Worm (Caenorhabditis elegans) whole organism, young adult: ENCODE data around the gene sra-6.

Source experiments
- B0035.1 ChIP-seq: sonication (generic microtip); optimal IDR thresholded peaks from 2 replicates; lab custom pipeline; 2016; ENCODE audit warnings: missing genetic modification characterization, mild to moderate bottlenecking, missing compliant biosample characterization, missing genotype, missing genetic modification reagents
- F39B2.1 ChIP-seq: fragments of 200-800 bp; sonication (Bioruptor generic); IDR thresholded peaks from 2 replicates; pipeline ENCODE4 v1.3.6; 2022; ENCODE audit warnings: missing genetic modification reagents, missing genetic modification characterization, missing compliant biosample characterization
- Y53G8AR.9 ChIP-seq: fragments of 200-800 bp; sonication (Bioruptor generic); conservative IDR thresholded peaks from 2 replicates; pipeline ENCODE4 v1.3.6; 2022; ENCODE audit warnings: missing genetic modification reagents, missing genetic modification characterization, missing compliant biosample characterization
- ama-1 ChIP-seq, 3 experiments: fragments of 150-350 bp in 1 of 3; sonication (generic microtip) in 2 of 3; optimal IDR thresholded peaks; 2 replicates each; lab custom pipeline; 2014 to 2018; ENCODE audit warnings: missing biosample characterization in 2 of 3, missing genetic modification characterization in 2 of 3, missing genetic modification reagents in 2 of 3
- attf-3 ChIP-seq: fragments of 200-800 bp; sonication (Bioruptor generic); conservative IDR thresholded peaks from 2 replicates; pipeline ENCODE4 v1.3.6; 2022; ENCODE audit warnings: missing genetic modification reagents, missing genetic modification characterization, missing compliant biosample characterization
- attf-6 ChIP-seq: fragments of 200-800 bp; sonication (Bioruptor generic); IDR thresholded peaks from 2 replicates; pipeline ENCODE4 v1.3.6; 2022; ENCODE audit warnings: missing genetic modification reagents, missing genetic modification characterization, missing compliant biosample characterization
- cebp-2 ChIP-seq: fragments of 200-800 bp; sonication (Bioruptor generic); IDR thresholded peaks from 2 replicates; pipeline ENCODE4 v1.3.6; 2022; ENCODE audit warnings: missing genetic modification characterization, missing compliant biosample characterization
- ceh-58 ChIP-seq: fragments of 200-800 bp; sonication (Bioruptor generic); IDR thresholded peaks from 2 replicates; pipeline ENCODE4 v1.3.6; 2022; ENCODE audit warnings: missing genetic modification characterization, missing compliant biosample characterization
- ceh-91 ChIP-seq: fragments of 200-800 bp; sonication (Bioruptor generic); IDR thresholded peaks from 2 replicates; pipeline ENCODE4 v1.3.6; 2022; ENCODE audit warnings: missing genetic modification reagents, missing genetic modification characterization, missing compliant biosample characterization
- dpff-1 ChIP-seq: sonication (generic microtip); optimal IDR thresholded peaks from 2 replicates; lab custom pipeline; 2017; ENCODE audit warnings: mild to moderate bottlenecking, missing genetic modification characterization, missing compliant biosample characterization
- hlh-26 ChIP-seq: fragments of 200-800 bp; sonication (Bioruptor generic); conservative IDR thresholded peaks from 2 replicates; pipeline ENCODE4 v1.3.6; 2022; ENCODE audit warnings: missing genetic modification reagents, missing genetic modification characterization, missing compliant biosample characterization
- hmg-20 ChIP-seq: fragments of 200-800 bp; sonication (Bioruptor generic); IDR thresholded peaks from 2 replicates; pipeline ENCODE4 v1.3.6; 2022; ENCODE audit warnings: missing genetic modification reagents, missing genetic modification characterization, missing compliant biosample characterization
- lin-40 ChIP-seq: sonication (generic microtip); optimal IDR thresholded peaks from 2 replicates; lab custom pipeline; 2016; ENCODE audit warnings: missing genetic modification characterization, mild to moderate bottlenecking, missing compliant biosample characterization, missing genotype, missing genetic modification reagents
- lin-54 ChIP-seq: fragments of 200-800 bp; sonication (Bioruptor generic); optimal IDR thresholded peaks from 2 replicates; lab custom pipeline; 2018; ENCODE audit warnings: mild to moderate bottlenecking, missing genetic modification characterization, missing compliant biosample characterization
- lir-1 ChIP-seq: fragments of 200-800 bp; sonication (Bioruptor generic); conservative IDR thresholded peaks from 2 replicates; pipeline ENCODE4 v1.3.6; 2022; ENCODE audit warnings: missing genetic modification reagents, missing genetic modification characterization, missing compliant biosample characterization
- lsl-1 ChIP-seq: fragments of 200-800 bp; sonication (Bioruptor generic); optimal IDR thresholded peaks from 2 replicates; lab custom pipeline; 2018; ENCODE audit warnings: mild to moderate bottlenecking, missing genetic modification characterization, moderate library complexity, missing compliant biosample characterization
- madf-10 ChIP-seq: sonication (generic microtip); optimal IDR thresholded peaks from 2 replicates; lab custom pipeline; 2016; ENCODE audit warnings: mild to moderate bottlenecking, missing genetic modification characterization, missing compliant biosample characterization
- madf-6 ChIP-seq: fragments of 200-800 bp; sonication (Bioruptor generic); IDR thresholded peaks from 2 replicates; pipeline ENCODE4 v1.3.6; 2022; ENCODE audit warnings: missing genetic modification reagents, missing genetic modification characterization, missing compliant biosample characterization
- mel-28 ChIP-seq: sonication (generic microtip); optimal IDR thresholded peaks from 2 replicates; lab custom pipeline; 2016; ENCODE audit warnings: borderline replicate concordance, mild to moderate bottlenecking, missing genetic modification characterization, missing compliant biosample characterization
- nfya-2 ChIP-seq: fragments of 200-800 bp; sonication (Bioruptor generic); IDR thresholded peaks from 2 replicates; pipeline ENCODE4 v1.3.6; 2022; ENCODE audit warnings: missing genetic modification reagents, missing genetic modification characterization, missing compliant biosample characterization
- nhr-120 ChIP-seq: fragments of 200-800 bp; sonication (Bioruptor generic); IDR thresholded peaks from 2 replicates; pipeline ENCODE4 v1.3.6; 2022; ENCODE audit warnings: missing genetic modification characterization, missing compliant biosample characterization
- nhr-179 ChIP-seq: sonication (generic microtip); optimal IDR thresholded peaks from 2 replicates; lab custom pipeline; 2016; ENCODE audit warnings: mild to moderate bottlenecking, missing genetic modification characterization, missing compliant biosample characterization
- pha-4 ChIP-seq: fragments of 150-350 bp; sonication (generic microtip); optimal IDR thresholded peaks from 2 replicates; lab custom pipeline; 2014; ENCODE audit warnings: missing biosample characterization, missing genetic modification reagents, missing genetic modification characterization
- rec-8 ChIP-seq, 2 experiments: sonication (generic microtip); optimal IDR thresholded peaks; 2 replicates each; lab custom pipeline; 2016; ENCODE audit warnings: mild to moderate bottlenecking in 2 of 2, missing genetic modification characterization in 2 of 2, missing genetic modification reagents in 2 of 2, missing genotype in 2 of 2, missing biosample characterization in 1 of 2, missing compliant biosample characterization in 1 of 2, moderate library complexity in 1 of 2
- sdz-38 ChIP-seq: sonication (generic microtip); optimal IDR thresholded peaks from 2 replicates; lab custom pipeline; 2016; ENCODE audit warnings: missing genotype, missing genetic modification characterization, missing compliant biosample characterization
- tlf-1 ChIP-seq: fragments of 200-800 bp; sonication (Bioruptor generic); optimal IDR thresholded peaks from 2 replicates; lab custom pipeline; 2018; ENCODE audit warnings: mild to moderate bottlenecking, missing genetic modification characterization, missing compliant biosample characterization
- unc-62 ChIP-seq: fragments of 150-350 bp; optimal IDR thresholded peaks from 2 replicates; lab custom pipeline; 2014; ENCODE audit warnings: missing biosample characterization, missing genetic modification reagents, missing genetic modification characterization
- xnd-1 ChIP-seq: sonication (generic microtip); optimal IDR thresholded peaks from 2 replicates; lab custom pipeline; 2016; ENCODE audit warnings: missing genotype, missing genetic modification reagents, missing genetic modification characterization, missing compliant biosample characterization

Gene sra-6

DNA sequence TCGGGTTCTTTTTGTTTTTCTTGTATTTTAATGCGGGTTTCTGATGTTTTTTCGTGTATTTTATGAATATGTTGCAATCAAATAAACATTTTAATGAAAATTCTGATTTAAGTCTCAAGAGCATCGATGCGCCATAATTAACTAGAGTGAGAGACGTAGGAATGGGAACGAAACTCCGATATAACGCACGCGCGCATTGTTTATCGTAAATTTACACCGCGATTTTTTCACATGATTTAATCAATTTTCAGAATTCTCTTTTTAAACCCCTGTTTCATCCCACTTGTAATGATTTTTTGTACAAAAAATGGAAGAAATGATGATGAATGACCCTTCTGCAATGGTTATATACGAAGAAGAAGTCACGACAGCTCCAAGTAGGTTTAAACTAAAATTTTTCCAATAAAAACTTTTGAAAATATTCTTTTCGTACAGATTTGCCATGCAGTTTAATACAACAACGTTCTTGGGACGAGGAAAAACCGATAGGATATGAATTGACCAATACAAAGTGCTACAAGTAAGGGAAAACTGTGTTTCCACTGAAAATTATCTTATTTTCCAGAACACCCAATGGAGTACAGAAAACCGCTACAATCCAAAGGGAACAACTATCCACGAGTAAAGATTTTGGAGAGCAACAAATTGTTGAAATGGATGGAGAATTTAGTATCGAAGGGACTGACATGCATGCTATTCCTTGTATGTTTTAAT lies 7.0 kb upstream of the sra-6 start, which contains the start of gene zfp-2:
zfp-2 (plus strand) TSS at position 214 of the 714 bp plus-strand sequence.
- TF ChIP-seq attf-3 (GFP tag; lab: Robert Waterston, UW) (peak; percentile 90), pha-4 (tag; lab: Kevin White, UChicago) (no peak)

DNA sequence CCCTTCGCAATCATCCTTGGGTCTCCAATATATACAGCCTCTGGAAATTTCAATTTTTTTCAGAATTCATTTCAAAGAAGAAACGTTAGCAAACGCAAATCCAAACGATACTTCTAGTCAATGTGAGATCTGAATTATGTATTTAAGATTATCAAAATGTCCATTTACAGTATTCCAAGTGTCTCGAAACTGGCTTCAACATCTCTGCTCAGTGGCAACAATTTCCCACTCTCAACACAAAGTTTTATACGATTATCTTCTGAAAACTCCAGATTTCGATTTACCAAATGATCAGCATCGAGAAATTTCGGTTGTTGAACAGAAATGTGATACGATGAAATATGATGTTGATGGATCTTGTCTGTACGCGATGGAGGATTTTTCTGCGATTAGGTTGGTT lies 6.0 kb upstream of the sra-6 start:
- no peak for TF ChIP-seq tlf-1
- no peak for TF ChIP-seq lin-40 (tag; lab: Kevin White, UChicago)
- no peak for TF ChIP-seq hmg-20 (GFP tag; lab: Robert Waterston, UW)
- TF ChIP-seq cebp-2 (GFP tag; lab: Robert Waterston, UW), result no peak

DNA sequence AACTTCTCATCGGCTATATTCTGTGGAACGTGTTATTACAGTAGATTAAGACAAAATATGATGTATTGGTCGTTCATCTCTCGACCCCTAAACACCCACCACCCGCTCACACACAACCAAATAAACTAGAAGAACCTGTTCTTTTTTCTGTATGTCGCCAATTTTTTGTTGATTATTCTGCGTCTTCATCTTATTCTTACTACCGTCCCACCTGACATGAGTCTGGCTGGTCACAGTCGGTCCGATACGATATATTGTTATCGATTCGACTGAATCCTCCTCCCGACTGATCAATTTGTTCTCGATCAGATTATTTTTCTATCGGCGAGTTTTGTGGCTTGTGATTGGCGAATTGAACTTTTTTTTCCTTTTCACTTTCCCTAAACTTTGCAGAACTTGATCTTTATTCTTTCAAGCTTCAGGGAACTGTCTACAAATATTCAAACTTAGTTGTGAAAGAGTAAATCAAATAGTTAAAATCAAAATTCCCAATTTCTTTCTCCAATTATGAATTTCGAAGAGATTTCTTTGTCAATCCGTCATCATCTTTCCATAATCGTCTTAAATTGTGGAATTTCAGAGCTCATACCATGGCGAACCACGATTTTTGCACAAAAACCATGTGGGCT lies 4.4 kb upstream of the sra-6 start, which contains the start of gene F35H8.2:
F35H8.2 (plus strand) TSS at position 579 of the 629 bp plus-strand sequence.
- TF ChIP-seq madf-6 (GFP tag; lab: Robert Waterston, UW), result no peak
- TF ChIP-seq unc-62 (GFP tag; lab: Kevin White, UChicago), result no peak
- TF ChIP-seq hlh-26, result no peak
- TF ChIP-seq lir-1, result no peak
- TF ChIP-seq sdz-38 (tag; lab: Kevin White, UChicago), result no peak
- no peak for TF ChIP-seq madf-10 (tag; lab: Kevin White, UChicago)
- no peak for TF ChIP-seq nhr-179 (tag; lab: Kevin White, UChicago)
- no peak for TF ChIP-seq lin-54 (GFP tag; lab: Kevin White, UChicago)
- no peak for TF ChIP-seq mel-28 (tag; lab: Kevin White, UChicago)
- no peak for TF ChIP-seq lsl-1

DNA sequence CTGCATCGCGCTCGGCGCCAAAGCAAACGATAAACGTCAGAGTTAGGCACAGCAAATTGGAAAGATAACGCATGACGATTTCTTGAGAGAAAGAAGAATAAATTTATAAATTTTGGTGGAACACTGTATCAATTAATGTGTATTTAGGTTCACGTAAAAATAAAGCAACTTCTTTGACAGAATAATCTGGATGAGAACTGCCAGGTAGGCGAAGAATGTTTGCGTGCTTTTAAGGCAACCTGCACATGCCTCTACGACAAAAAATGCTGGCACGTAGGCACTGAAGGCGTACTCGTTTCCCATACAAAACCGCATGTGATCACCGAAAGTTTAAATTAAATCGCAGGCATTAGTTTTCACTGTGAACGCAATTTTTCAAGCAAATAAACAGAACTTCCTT lies 2.6 kb upstream of the sra-6 start, which contains the start of gene F35H8.1:
F35H8.1 (minus strand) TSS at position 101 of the 400 bp plus-strand sequence.
- TF ChIP-seq nhr-120 (GFP tag; lab: Robert Waterston, UW), result no peak

DNA sequence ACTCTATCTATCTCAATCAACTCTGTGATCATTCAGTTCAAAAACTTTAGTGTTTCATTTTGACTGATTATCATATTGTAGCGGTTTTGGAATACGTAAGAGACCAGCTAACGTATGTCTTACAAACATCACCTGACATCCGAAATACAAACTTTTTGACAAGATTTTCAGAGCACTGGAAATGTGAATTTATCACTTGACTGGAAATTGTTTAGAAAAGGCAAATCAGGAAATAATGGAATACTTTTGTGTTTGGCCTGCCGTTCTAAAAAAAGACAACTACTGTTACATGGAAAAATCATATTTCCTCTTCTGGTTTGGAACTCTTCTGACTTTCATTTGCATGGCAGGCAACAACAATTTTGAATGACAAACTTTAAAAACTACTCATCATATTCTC lies 918 bp upstream of the sra-6 start, which contains the start of gene F35H8.12:
F35H8.12 (plus strand) TSS at position 301 of the 400 bp plus-strand sequence.
- no peak for TF ChIP-seq attf-6 (GFP tag; lab: Robert Waterston, UW)
- TF ChIP-seq B0035.1 (tag; lab: Kevin White, UChicago), result no peak
- TF ChIP-seq nfya-2 (GFP tag; lab: Robert Waterston, UW), result no peak
- TF ChIP-seq cebp-2 (GFP tag; lab: Robert Waterston, UW), result no peak
- TF ChIP-seq rec-8 (tag; optimal IDR thresholded peaks at IDR 0.05; lab: Kevin White, UChicago), result no peak
- no peak for TF ChIP-seq Y53G8AR.9 (GFP tag; lab: Robert Waterston, UW)

DNA sequence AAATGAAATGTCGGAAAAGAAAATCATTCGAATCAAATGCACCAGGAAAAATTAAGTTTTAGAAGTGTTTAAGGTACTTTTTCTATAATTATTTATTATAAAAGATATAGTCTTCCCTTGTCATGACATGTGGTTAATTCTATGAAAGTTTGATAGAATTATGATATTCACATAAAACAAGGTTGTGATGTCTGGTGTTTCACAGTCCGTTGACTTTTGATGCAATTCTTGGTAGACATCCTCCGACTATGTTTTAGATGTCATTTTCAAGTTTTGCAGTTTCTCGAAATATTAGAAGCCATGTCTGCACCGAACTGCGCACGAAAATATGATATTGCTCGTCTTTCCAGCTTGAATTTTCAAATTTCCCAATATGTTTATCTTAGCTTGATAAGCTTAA lies 6.2 kb downstream of the sra-6 start, which contains the start of gene sra-7:
sra-7 (plus strand) TSS at position 301 of the 400 bp plus-strand sequence.
- TF ChIP-seq ceh-91, result no peak
- no peak for TF ChIP-seq tlf-1
- TF ChIP-seq lsl-1, result no peak

DNA sequence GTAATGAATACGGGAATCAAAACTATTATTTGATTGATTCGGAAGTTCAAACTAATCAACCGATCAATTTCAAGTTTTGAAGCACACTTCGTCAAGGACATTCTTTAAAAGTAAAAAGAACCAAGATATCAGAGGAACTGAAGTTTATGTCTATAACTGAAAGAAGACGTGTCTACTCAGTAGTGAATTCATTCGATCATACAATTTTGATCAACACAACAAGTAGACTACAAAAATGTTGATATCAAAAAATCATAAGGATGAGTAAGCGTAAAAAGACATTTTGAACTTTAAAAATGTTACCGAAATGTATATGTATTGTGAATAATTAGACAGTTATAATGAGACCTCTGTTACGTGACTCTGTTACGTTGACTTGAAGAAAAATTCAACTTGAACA lies 7.8 kb downstream of the sra-6 start, which contains the start of gene sra-4:
sra-4 (minus strand) TSS at position 101 of the 400 bp plus-strand sequence.
- TF ChIP-seq ceh-58 (GFP tag; lab: Robert Waterston, UW) (no peak), ama-1 (optimal IDR thresholded peaks at IDR 0.05; lab: Kevin White, UChicago) (no peak), ama-1 (GFP tag; optimal IDR thresholded peaks at IDR 0.05; lab: Kevin White, UChicago) (no peak), F39B2.1 (GFP tag; lab: Robert Waterston, UW) (no peak), xnd-1 (tag; lab: Kevin White, UChicago) (no peak), dpff-1 (tag; lab: Kevin White, UChicago) (no peak)
